Fruit fly (Drosophila melanogaster): ENCODE data around the gene Orco.

DNA sequence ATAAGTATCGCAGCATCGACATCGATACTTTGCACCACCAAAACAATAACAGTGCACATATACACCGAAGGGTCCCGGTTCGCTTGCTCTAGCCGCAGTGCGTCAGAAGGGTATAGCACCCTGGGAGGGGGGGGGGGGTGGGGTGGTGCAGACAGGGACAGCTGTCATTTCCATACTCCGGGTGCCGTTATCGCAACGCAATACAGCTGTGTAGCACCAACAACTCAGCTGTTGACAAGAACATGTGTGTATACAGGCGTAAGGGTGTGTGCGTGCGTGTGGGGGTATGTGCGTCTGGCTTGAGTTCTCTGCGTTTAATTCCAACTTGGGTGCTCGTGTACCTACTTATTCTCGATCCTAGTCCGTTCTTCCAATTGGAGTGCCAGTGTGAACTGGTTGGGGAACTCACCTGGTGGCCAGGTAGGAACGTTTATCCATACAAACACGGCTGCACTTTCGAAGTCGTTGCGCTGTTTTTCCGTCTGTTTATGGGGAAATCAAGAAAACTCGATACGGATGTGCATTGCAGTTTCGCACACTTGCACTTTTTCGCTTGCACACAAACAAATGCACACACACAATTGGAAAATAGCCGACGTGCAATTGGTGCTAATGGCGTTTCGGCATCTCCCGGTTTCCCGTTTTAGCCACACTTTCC is 44.6 kb downstream of the Orco start:
- TF ChIP-seq Mnt (GFP tag; optimal IDR thresholded peaks at IDR 0.05) (no peak), CG33017 (tag; optimal IDR thresholded peaks at IDR 0.05) (peak; percentile 48), CG7101 (tag; optimal IDR thresholded peaks at IDR 0.05) (no peak), kay (GFP tag; ENCODE audit: borderline replicate concordance) (no peak), CG5204 (GFP tag; optimal IDR thresholded peaks at IDR 0.05) (no peak), CG11617 (GFP tag; optimal IDR thresholded peaks at IDR 0.05) (peak; percentile 39), cnc (optimal IDR thresholded peaks at IDR 0.05) (no peak), Clk (GFP tag; optimal IDR thresholded peaks at IDR 0.05) (no peak), Crg-1 (GFP tag; optimal IDR thresholded peaks at IDR 0.05) (no peak), CG7045 (GFP tag; optimal IDR thresholded peaks at IDR 0.05) (peak; percentile 21), pad (GFP tag; optimal IDR thresholded peaks at IDR 0.05) (peak; percentile 59), tj (GFP tag; optimal IDR thresholded peaks at IDR 0.05) (peak; percentile 90), bab1 (GFP tag; optimal IDR thresholded peaks at IDR 0.05) (no peak)
